Worm (Caenorhabditis elegans) whole organism, young adult: Measurements from ENCODE around the gene gtf-2A2.
A peak's percentile ranks its signal among the peaks of the same experiment; 100 is the strongest.

Source experiments
- B0261.1 ChIP-seq: sonication (generic microtip); optimal IDR thresholded peaks from 2 replicates; lab custom pipeline; 2016; ENCODE audit warnings: mild to moderate bottlenecking, missing genetic modification characterization, moderate library complexity, missing compliant biosample characterization
- C06A6.2 ChIP-seq: fragments of 200-800 bp; sonication (Bioruptor generic); conservative IDR thresholded peaks from 2 replicates; pipeline ENCODE4 v1.3.6; 2022; ENCODE audit warnings: missing genetic modification characterization, missing compliant biosample characterization
- D2030.7 ChIP-seq: fragments of 200-800 bp; sonication (Bioruptor generic); IDR thresholded peaks from 2 replicates; pipeline ENCODE4 v1.3.6; 2022; ENCODE audit warnings: missing genetic modification reagents, missing genetic modification characterization, missing compliant biosample characterization
- F22D6.2 ChIP-seq: sonication (generic microtip); optimal IDR thresholded peaks from 2 replicates; lab custom pipeline; 2016; ENCODE audit warnings: mild to moderate bottlenecking, missing genetic modification characterization, missing compliant biosample characterization
- F23B12.7 ChIP-seq: sonication (generic microtip); optimal IDR thresholded peaks from 2 replicates; lab custom pipeline; 2017; ENCODE audit warnings: missing genetic modification characterization, mild to moderate bottlenecking, missing compliant biosample characterization, antibody characterized with exemption, moderate library complexity; ENCODE audit not compliant: insufficient read depth
- F33H1.4 ChIP-seq: fragments of 200-800 bp; sonication (Bioruptor generic); IDR thresholded peaks from 2 replicates; pipeline ENCODE4 v1.3.6; 2022; ENCODE audit warnings: missing genetic modification reagents, missing genetic modification characterization, missing compliant biosample characterization
- K12H6.12 ChIP-seq: fragments of 200-800 bp; sonication (Bioruptor generic); optimal IDR thresholded peaks from 2 replicates; lab custom pipeline; 2018; ENCODE audit warnings: mild to moderate bottlenecking, missing genetic modification characterization, missing compliant biosample characterization
- Y79H2A.3 ChIP-seq: fragments of 200-800 bp; sonication (Bioruptor generic); conservative IDR thresholded peaks from 2 replicates; pipeline ENCODE4 v1.3.6; 2022; ENCODE audit warnings: missing genetic modification reagents, missing genetic modification characterization, missing compliant biosample characterization
- ZK185.1 ChIP-seq: sonication (generic microtip); optimal IDR thresholded peaks from 2 replicates; lab custom pipeline; 2016; ENCODE audit warnings: mild to moderate bottlenecking, missing genetic modification characterization, missing compliant biosample characterization; ENCODE audit not compliant: poor library complexity, severe bottlenecking
- atf-7 ChIP-seq: sonication (generic microtip); optimal IDR thresholded peaks from 2 replicates; lab custom pipeline; 2017; ENCODE audit warnings: mild to moderate bottlenecking, missing genetic modification characterization, missing compliant biosample characterization
- attf-5 ChIP-seq: fragments of 200-800 bp; sonication (Bioruptor generic); optimal IDR thresholded peaks from 2 replicates; lab custom pipeline; 2018; ENCODE audit warnings: mild to moderate bottlenecking, missing genetic modification characterization, missing compliant biosample characterization
- attf-6 ChIP-seq: fragments of 200-800 bp; sonication (Bioruptor generic); IDR thresholded peaks from 2 replicates; pipeline ENCODE4 v1.3.6; 2022; ENCODE audit warnings: missing genetic modification reagents, missing genetic modification characterization, missing compliant biosample characterization
- bed-1 ChIP-seq: fragments of 200-800 bp; sonication (Bioruptor generic); IDR thresholded peaks from 2 replicates; pipeline ENCODE4 v1.3.6; 2022; ENCODE audit warnings: missing genetic modification reagents, missing genetic modification characterization, missing compliant biosample characterization
- cebp-1 ChIP-seq, 2 experiments: fragments of 200-800 bp in 1 of 2; sonication (Bioruptor generic) in 1 of 2; sonication (generic microtip) in 1 of 2; IDR thresholded peaks in 1 of 2; optimal IDR thresholded peaks in 1 of 2; 2 replicates each; pipeline versions ENCODE4 v1.3.6 to Lab custom; 2017 to 2022; ENCODE audit warnings: missing compliant biosample characterization in 2 of 2, missing genetic modification characterization in 2 of 2, mild to moderate bottlenecking in 1 of 2, missing genetic modification reagents in 1 of 2, moderate library complexity in 1 of 2
- cebp-2 ChIP-seq: fragments of 200-800 bp; sonication (Bioruptor generic); IDR thresholded peaks from 2 replicates; pipeline ENCODE4 v1.3.6; 2022; ENCODE audit warnings: missing genetic modification characterization, missing compliant biosample characterization
- ceh-27 ChIP-seq: fragments of 200-800 bp; sonication (Bioruptor generic); optimal IDR thresholded peaks from 2 replicates; lab custom pipeline; 2018; ENCODE audit warnings: mild to moderate bottlenecking, missing genetic modification characterization, moderate library complexity, missing compliant biosample characterization
- ceh-40 ChIP-seq: fragments of 200-800 bp; sonication (Bioruptor generic); IDR thresholded peaks from 2 replicates; pipeline ENCODE4 v1.3.6; 2022; ENCODE audit warnings: missing genetic modification characterization, missing compliant biosample characterization
- ceh-91 ChIP-seq: fragments of 200-800 bp; sonication (Bioruptor generic); IDR thresholded peaks from 2 replicates; pipeline ENCODE4 v1.3.6; 2022; ENCODE audit warnings: missing genetic modification reagents, missing genetic modification characterization, missing compliant biosample characterization
- dpff-1 ChIP-seq: sonication (generic microtip); optimal IDR thresholded peaks from 2 replicates; lab custom pipeline; 2017; ENCODE audit warnings: mild to moderate bottlenecking, missing genetic modification characterization, missing compliant biosample characterization
- dpl-1 ChIP-seq: fragments of 150-350 bp; optimal IDR thresholded peaks from 2 replicates; lab custom pipeline; 2014; ENCODE audit warnings: missing biosample characterization, missing genetic modification reagents, missing genetic modification characterization
- efl-1 ChIP-seq: fragments of 150-350 bp; optimal IDR thresholded peaks from 2 replicates; lab custom pipeline; 2014; ENCODE audit warnings: missing biosample characterization, missing genetic modification reagents, missing genetic modification characterization
- egrh-3 ChIP-seq: fragments of 200-800 bp; sonication (Bioruptor generic); IDR thresholded peaks from 2 replicates; pipeline ENCODE4 v1.3.6; 2022; ENCODE audit warnings: missing genetic modification reagents, missing genetic modification characterization, missing compliant biosample characterization
- him-1 ChIP-seq: sonication (generic microtip); optimal IDR thresholded peaks from 2 replicates; lab custom pipeline; 2016; ENCODE audit warnings: missing genotype, missing genetic modification reagents, missing genetic modification characterization, missing compliant biosample characterization
- hsf-1 ChIP-seq: fragments of 200-800 bp; sonication (Bioruptor generic); IDR thresholded peaks from 2 replicates; pipeline ENCODE4 v1.3.6; 2022; ENCODE audit warnings: missing genetic modification reagents, missing genetic modification characterization, missing compliant biosample characterization
- let-526 ChIP-seq: fragments of 200-800 bp; sonication (Bioruptor generic); IDR thresholded peaks from 2 replicates; pipeline ENCODE4 v1.3.6; 2022; ENCODE audit warnings: missing genetic modification reagents, missing genetic modification characterization, missing compliant biosample characterization
- lin-26 ChIP-seq: fragments of 200-800 bp; sonication (Bioruptor generic); IDR thresholded peaks from 2 replicates; pipeline ENCODE4 v1.3.6; 2022; ENCODE audit warnings: missing genetic modification reagents, missing genetic modification characterization, missing compliant biosample characterization
- lin-40 ChIP-seq: sonication (generic microtip); optimal IDR thresholded peaks from 2 replicates; lab custom pipeline; 2016; ENCODE audit warnings: missing genetic modification characterization, mild to moderate bottlenecking, missing compliant biosample characterization, missing genotype, missing genetic modification reagents
- lir-1 ChIP-seq: fragments of 200-800 bp; sonication (Bioruptor generic); conservative IDR thresholded peaks from 2 replicates; pipeline ENCODE4 v1.3.6; 2022; ENCODE audit warnings: missing genetic modification reagents, missing genetic modification characterization, missing compliant biosample characterization
- madf-10 ChIP-seq: sonication (generic microtip); optimal IDR thresholded peaks from 2 replicates; lab custom pipeline; 2016; ENCODE audit warnings: mild to moderate bottlenecking, missing genetic modification characterization, missing compliant biosample characterization
- madf-6 ChIP-seq: fragments of 200-800 bp; sonication (Bioruptor generic); IDR thresholded peaks from 2 replicates; pipeline ENCODE4 v1.3.6; 2022; ENCODE audit warnings: missing genetic modification reagents, missing genetic modification characterization, missing compliant biosample characterization
- mel-28 ChIP-seq: sonication (generic microtip); optimal IDR thresholded peaks from 2 replicates; lab custom pipeline; 2016; ENCODE audit warnings: borderline replicate concordance, mild to moderate bottlenecking, missing genetic modification characterization, missing compliant biosample characterization
- mes-4 ChIP-seq: sonication (generic microtip); optimal IDR thresholded peaks from 2 replicates; lab custom pipeline; 2016; ENCODE audit warnings: missing genotype, missing genetic modification characterization, missing compliant biosample characterization
- mxl-1 ChIP-seq: sonication (generic microtip); optimal IDR thresholded peaks from 2 replicates; lab custom pipeline; 2016; ENCODE audit warnings: missing genetic modification characterization, missing compliant biosample characterization
- rec-8 ChIP-seq, 2 experiments: sonication (generic microtip); optimal IDR thresholded peaks; 2 replicates each; lab custom pipeline; 2016; ENCODE audit warnings: mild to moderate bottlenecking in 2 of 2, missing genetic modification characterization in 2 of 2, missing genetic modification reagents in 2 of 2, missing genotype in 2 of 2, missing biosample characterization in 1 of 2, missing compliant biosample characterization in 1 of 2, moderate library complexity in 1 of 2
- tbp1 ChIP-seq: fragments of 200-800 bp; sonication (Bioruptor generic); optimal IDR thresholded peaks from 2 replicates; lab custom pipeline; 2018; ENCODE audit warnings: mild to moderate bottlenecking, missing genetic modification characterization, missing compliant biosample characterization
- tlf-1 ChIP-seq: fragments of 200-800 bp; sonication (Bioruptor generic); optimal IDR thresholded peaks from 2 replicates; lab custom pipeline; 2018; ENCODE audit warnings: mild to moderate bottlenecking, missing genetic modification characterization, missing compliant biosample characterization
- zfh-2 ChIP-seq: fragments of 200-800 bp; sonication (Bioruptor generic); conservative IDR thresholded peaks from 2 replicates; pipeline ENCODE4 v1.3.6; 2022; ENCODE audit warnings: missing genetic modification reagents, missing genetic modification characterization, missing compliant biosample characterization
- zim-3 ChIP-seq: sonication (generic microtip); optimal IDR thresholded peaks from 2 replicates; lab custom pipeline; 2017; ENCODE audit warnings: mild to moderate bottlenecking, missing genetic modification characterization, moderate library complexity, missing compliant biosample characterization
- ztf-22 ChIP-seq: fragments of 200-800 bp; sonication (Bioruptor generic); optimal IDR thresholded peaks from 2 replicates; lab custom pipeline; 2018; ENCODE audit warnings: mild to moderate bottlenecking, missing genetic modification characterization, moderate library complexity, missing compliant biosample characterization
- ztf-25 ChIP-seq: fragments of 200-800 bp; sonication (Bioruptor generic); IDR thresholded peaks from 2 replicates; pipeline ENCODE4 v1.3.6; 2022; ENCODE audit warnings: missing genetic modification reagents, missing genetic modification characterization, missing compliant biosample characterization
- ztf-26 ChIP-seq: sonication (generic microtip); optimal IDR thresholded peaks from 2 replicates; lab custom pipeline; 2017; ENCODE audit warnings: missing genetic modification characterization, missing compliant biosample characterization
- ztf-3 ChIP-seq: fragments of 200-800 bp; sonication (Bioruptor generic); optimal IDR thresholded peaks from 2 replicates; lab custom pipeline; 2018; ENCODE audit warnings: mild to moderate bottlenecking, missing genetic modification characterization, missing compliant biosample characterization

gtf-2A2 gene

DNA sequence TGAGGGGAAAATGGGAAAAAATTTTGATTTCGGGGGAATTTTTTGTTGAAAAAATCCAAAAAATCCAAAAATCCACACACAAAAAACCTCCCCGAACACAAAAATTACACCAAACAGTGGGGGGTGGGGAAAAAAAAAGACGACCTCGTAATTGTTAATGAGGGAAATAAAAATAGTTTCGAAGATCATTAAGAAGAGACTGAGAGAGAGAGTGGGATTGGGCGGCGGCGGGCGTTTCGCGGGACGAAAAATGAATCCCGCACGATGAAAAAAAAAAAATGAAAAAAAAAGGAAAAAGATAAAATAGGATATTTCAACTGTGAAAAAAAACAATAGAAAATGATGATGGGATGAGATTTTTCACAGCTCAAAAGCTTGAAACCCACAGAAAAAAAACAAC lies 24.9 kb upstream of the gtf-2A2 start, which contains the start of gene gldi-8 (continued):
- TF ChIP-seq F23B12.7 (tag; lab: Kevin White, UChicago) (peak; percentile 27), F22D6.2 (tag; lab: Kevin White, UChicago) (no peak), ztf-26 (tag; lab: Kevin White, UChicago) (no peak)

DNA sequence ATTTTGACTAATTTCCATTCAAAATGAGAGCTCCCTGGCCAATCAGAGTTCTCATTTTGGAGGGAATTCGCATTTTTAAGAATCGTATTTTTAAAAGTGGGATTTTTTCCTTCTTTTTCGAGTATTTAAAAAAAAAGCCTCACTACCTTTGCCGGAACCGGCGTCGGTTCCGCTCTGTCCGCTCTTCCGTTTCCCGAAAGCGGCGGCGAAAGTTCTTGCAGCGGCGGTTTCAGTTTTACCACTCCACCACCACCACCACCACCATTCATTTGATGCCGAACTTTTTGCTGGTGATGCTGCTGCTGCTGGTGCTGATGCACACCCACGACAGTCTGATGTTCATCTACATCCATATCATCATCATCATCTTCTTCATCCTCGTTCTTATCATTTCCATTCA lies 22.5 kb upstream of the gtf-2A2 start:
- TF ChIP-seq hsf-1: no peak
- no peak for TF ChIP-seq mel-28 (tag; lab: Kevin White, UChicago)
- no peak for TF ChIP-seq him-1 (tag; lab: Kevin White, UChicago)
- TF ChIP-seq mes-4: no peak
- TF ChIP-seq ceh-91: no peak
- TF ChIP-seq madf-6 (GFP tag; lab: Robert Waterston, UW): peak; percentile 19; the same call in 1 of the 2 replicates
- peak; percentile 62; the same call in 1 of the 2 replicates for TF ChIP-seq zfh-2 (GFP tag; lab: Robert Waterston, UW)
- peak; percentile 37; the same call in 1 of the 2 replicates for TF ChIP-seq egrh-3

DNA sequence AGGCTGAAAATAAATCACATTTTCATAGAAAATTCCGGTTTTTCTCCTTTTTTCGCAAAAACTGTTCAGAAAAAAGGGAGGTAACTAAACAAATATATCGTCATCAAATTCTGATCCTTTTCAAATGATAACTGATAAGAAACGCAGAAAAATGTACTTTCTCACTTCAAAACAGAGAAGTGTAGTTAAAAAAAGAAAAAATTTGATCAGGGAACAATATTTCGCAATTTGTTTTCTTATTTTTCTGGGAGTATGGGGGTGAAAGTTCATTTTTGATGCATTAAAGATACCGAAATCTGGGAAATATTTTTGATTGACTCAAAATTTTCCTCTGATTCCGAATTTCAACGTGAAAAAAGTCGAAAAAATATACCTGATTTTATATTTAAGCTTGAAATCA lies 18.4 kb upstream of the gtf-2A2 start:
- TF ChIP-seq cebp-1 (GFP tag; IDR thresholded peaks at IDR 0.05; lab: Robert Waterston, UW) (peak; percentile 79; the same call in 1 of the 2 replicates), cebp-1 (tag; optimal IDR thresholded peaks at IDR 0.05; lab: Kevin White, UChicago) (peak; percentile 91), ceh-27 (GFP tag; lab: Kevin White, UChicago) (no peak), ztf-22 (no peak)

DNA sequence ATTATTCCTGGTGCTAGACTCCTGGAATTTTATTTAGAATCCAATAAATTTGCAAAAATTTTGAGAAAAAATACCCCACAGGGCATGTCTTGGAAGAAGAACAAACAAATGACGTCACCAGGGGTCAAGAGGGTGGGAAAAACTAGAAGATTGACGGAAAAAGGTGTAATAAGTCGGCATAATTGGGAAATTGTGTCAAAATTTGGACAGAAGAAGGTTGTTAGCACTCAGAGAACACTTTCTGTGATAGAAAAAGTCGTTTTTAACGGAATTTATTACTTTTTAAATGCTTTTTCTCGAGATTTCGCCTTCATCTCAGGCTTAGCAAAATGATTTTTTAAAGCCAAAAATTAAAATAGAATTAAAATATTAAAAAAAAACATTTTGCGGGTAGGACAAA lies 17.3 kb upstream of the gtf-2A2 start:
- TF ChIP-seq dpff-1 (tag; lab: Kevin White, UChicago) (peak; percentile 88), bed-1 (0 out of 2 replicates have a peak, but pooled peaks have one; percentile 22), mxl-1 (tag; lab: Kevin White, UChicago) (no peak), B0261.1 (tag; lab: Kevin White, UChicago) (peak; percentile 16), F33H1.4 (GFP tag; lab: Robert Waterston, UW) (no peak), tbp1 (no peak), Y79H2A.3 (GFP tag; lab: Robert Waterston, UW) (0 out of 2 replicates have a peak, but pooled peaks have one; percentile 25), madf-10 (tag; lab: Kevin White, UChicago) (no peak), rec-8 (tag; optimal IDR thresholded peaks at IDR 0.05; lab: Kevin White, UChicago) (no peak), zim-3 (tag; lab: Kevin White, UChicago) (peak; percentile 22), ztf-3 (peak; percentile 26), C06A6.2 (no peak), attf-5 (GFP tag; lab: Kevin White, UChicago) (peak; percentile 10), K12H6.12 (no peak), ZK185.1 (tag; lab: Kevin White, UChicago) (peak; percentile 4), D2030.7 (GFP tag; lab: Robert Waterston, UW) (no peak), lin-40 (tag; lab: Kevin White, UChicago) (no peak), ztf-25 (GFP tag; lab: Robert Waterston, UW) (peak; percentile 52; the same call in 1 of the 2 replicates), ceh-27 (GFP tag; lab: Kevin White, UChicago) (no peak), efl-1 (GFP tag; lab: Kevin White, UChicago) (no peak), lin-26 (no peak), mes-4 (no peak), lir-1 (GFP tag; lab: Robert Waterston, UW) (no peak), atf-7 (tag; lab: Kevin White, UChicago) (peak; percentile 74), cebp-2 (GFP tag; lab: Robert Waterston, UW) (peak; percentile 77), attf-6 (no peak), ztf-26 (tag; lab: Kevin White, UChicago) (no peak), madf-6 (GFP tag; lab: Robert Waterston, UW) (0 out of 2 replicates have a peak, but pooled peaks have one; percentile 35), dpl-1 (GFP tag; lab: Kevin White, UChicago) (no peak), tlf-1 (GFP tag; lab: Kevin White, UChicago) (no peak), let-526 (GFP tag; lab: Robert Waterston, UW) (no peak), ceh-40 (GFP tag; lab: Robert Waterston, UW) (no peak), F23B12.7 (tag; lab: Kevin White, UChicago) (no peak)
